Worm (Caenorhabditis elegans) whole organism, L3 larva: Measurements from ENCODE around the gene W03C9.2.

ENCODE experiments used
- R02D3.7 ChIP-seq: fragments of 150-350 bp; optimal IDR thresholded peaks from 2 replicates; lab custom pipeline; 2014; ENCODE audit warnings: missing biosample characterization, missing genetic modification characterization
- ZK546.5 ChIP-seq: sonication (generic microtip); optimal IDR thresholded peaks from 2 replicates; lab custom pipeline; 2017; ENCODE audit warnings: missing biosample characterization, missing genetic modification characterization
- ama-1 ChIP-seq: fragments of 150-350 bp; optimal IDR thresholded peaks from 2 replicates; lab custom pipeline; 2018
- ceh-9 ChIP-seq: sonication (generic microtip); optimal IDR thresholded peaks from 2 replicates; lab custom pipeline; 2018; ENCODE audit warnings: missing biosample characterization, missing genetic modification characterization
- egl-5 ChIP-seq: fragments of 150-350 bp; optimal IDR thresholded peaks from 2 replicates; lab custom pipeline; 2017; ENCODE audit warnings: missing biosample characterization, missing genetic modification reagents, missing genetic modification characterization, inconsistent platforms
- elt-1 ChIP-seq: fragments of 150-350 bp; optimal IDR thresholded peaks from 2 replicates; lab custom pipeline; 2014; ENCODE audit warnings: missing biosample characterization, missing genetic modification characterization
- elt-2 ChIP-seq: sonication (generic microtip); optimal IDR thresholded peaks from 2 replicates; lab custom pipeline; 2016; ENCODE audit warnings: missing genetic modification reagents, mild to moderate bottlenecking, missing genetic modification characterization, missing compliant biosample characterization
- eor-1 ChIP-seq, 2 experiments: fragments of 150-350 bp; optimal IDR thresholded peaks; 2 replicates each; lab custom pipeline; 2014 to 2018; ENCODE audit warnings: missing biosample characterization in 2 of 2, missing genetic modification characterization in 2 of 2
- fkh-10 ChIP-seq: sonication (generic microtip); optimal IDR thresholded peaks from 2 replicates; lab custom pipeline; 2017; ENCODE audit warnings: missing biosample characterization, missing genetic modification reagents, missing genetic modification characterization
- fkh-2 ChIP-seq: fragments of 150-350 bp; optimal IDR thresholded peaks from 2 replicates; lab custom pipeline; 2014; ENCODE audit warnings: missing biosample characterization, missing genetic modification reagents, missing genetic modification characterization
- fos-1 ChIP-seq: fragments of 150-350 bp; optimal IDR thresholded peaks from 2 replicates; lab custom pipeline; 2014; ENCODE audit warnings: missing biosample characterization, missing genetic modification characterization
- hmg-11 ChIP-seq: sonication (generic microtip); optimal IDR thresholded peaks from 2 replicates; lab custom pipeline; 2016; ENCODE audit warnings: missing genetic modification characterization, missing compliant biosample characterization
- jun-1 ChIP-seq: fragments of 150-350 bp; optimal IDR thresholded peaks from 2 replicates; lab custom pipeline; 2014; ENCODE audit warnings: missing biosample characterization, missing genetic modification reagents, missing genetic modification characterization
- lin-39 ChIP-seq: fragments of 150-350 bp; optimal IDR thresholded peaks from 2 replicates; lab custom pipeline; 2018; ENCODE audit warnings: missing biosample characterization, missing genetic modification reagents, missing genetic modification characterization
- lsy-12 ChIP-seq: sonication (generic microtip); optimal IDR thresholded peaks from 2 replicates; lab custom pipeline; 2016; ENCODE audit warnings: mild to moderate bottlenecking, missing genetic modification characterization, missing compliant biosample characterization
- mdl-1 ChIP-seq: fragments of 150-350 bp; optimal IDR thresholded peaks from 2 replicates; lab custom pipeline; 2014; ENCODE audit warnings: missing biosample characterization, missing genetic modification characterization
- mml-1 ChIP-seq: fragments of 150-350 bp; sonication (generic microtip); optimal IDR thresholded peaks from 3 replicates; lab custom pipeline; 2014; ENCODE audit warnings: missing biosample characterization, missing genetic modification characterization
- nfya-1 ChIP-seq: sonication (generic microtip); optimal IDR thresholded peaks from 2 replicates; lab custom pipeline; 2017; ENCODE audit warnings: missing genetic modification characterization, mild to moderate bottlenecking, missing compliant biosample characterization, antibody characterized with exemption, moderate library complexity; ENCODE audit not compliant: insufficient read depth
- nhr-11 ChIP-seq: fragments of 150-350 bp; optimal IDR thresholded peaks from 2 replicates; lab custom pipeline; 2014; ENCODE audit warnings: missing biosample characterization, missing genetic modification characterization
- nhr-23 ChIP-seq: fragments of 150-350 bp; optimal IDR thresholded peaks from 2 replicates; lab custom pipeline; 2014; ENCODE audit warnings: missing biosample characterization, missing genetic modification reagents, missing genetic modification characterization
- nhr-25 ChIP-seq: sonication (generic microtip); optimal IDR thresholded peaks from 2 replicates; lab custom pipeline; 2017; ENCODE audit warnings: missing biosample characterization, missing genetic modification characterization
- nhr-28 ChIP-seq: fragments of 150-350 bp; optimal IDR thresholded peaks from 2 replicates; lab custom pipeline; 2014; ENCODE audit warnings: missing biosample characterization, missing genetic modification characterization
- nhr-67 ChIP-seq: fragments of 150-350 bp; optimal IDR thresholded peaks from 2 replicates; lab custom pipeline; 2014; ENCODE audit warnings: missing biosample characterization, missing genetic modification characterization
- nhr-76 ChIP-seq: fragments of 150-350 bp; sonication (generic microtip); optimal IDR thresholded peaks from 5 replicates; lab custom pipeline; 2014; ENCODE audit warnings: missing biosample characterization, missing genetic modification characterization
- nhr-77 ChIP-seq: fragments of 150-350 bp; optimal IDR thresholded peaks from 2 replicates; lab custom pipeline; 2014; ENCODE audit warnings: missing biosample characterization, missing genetic modification characterization
- pha-4 ChIP-seq: fragments of 150-350 bp; optimal IDR thresholded peaks from 2 replicates; lab custom pipeline; 2014; ENCODE audit warnings: missing biosample characterization, missing genetic modification reagents, missing genetic modification characterization
- pqm-1 ChIP-seq: fragments of 150-350 bp; optimal IDR thresholded peaks from 2 replicates; lab custom pipeline; 2017; ENCODE audit warnings: missing biosample characterization, missing genetic modification characterization, inconsistent platforms
- sea-2 ChIP-seq: fragments of 150-350 bp; sonication (generic microtip); optimal IDR thresholded peaks from 4 replicates; lab custom pipeline; 2014; ENCODE audit warnings: missing biosample characterization, missing genetic modification reagents, missing genetic modification characterization
- skn-1 ChIP-seq: fragments of 150-350 bp; optimal IDR thresholded peaks from 2 replicates; lab custom pipeline; 2014; ENCODE audit warnings: missing biosample characterization, missing genetic modification characterization
- snpc-4 ChIP-seq: fragments of 150-350 bp; optimal IDR thresholded peaks from 2 replicates; lab custom pipeline; 2014; ENCODE audit warnings: missing biosample characterization, missing genetic modification characterization
- unc-39 ChIP-seq: sonication (generic microtip); optimal IDR thresholded peaks from 4 replicates; lab custom pipeline; 2017; ENCODE audit warnings: missing biosample characterization, missing genetic modification characterization
- unc-62 ChIP-seq: fragments of 150-350 bp; sonication (generic microtip); optimal IDR thresholded peaks from 4 replicates; lab custom pipeline; 2014; ENCODE audit warnings: missing biosample characterization, missing genetic modification reagents, missing genetic modification characterization
- zag-1 ChIP-seq: fragments of 150-350 bp; optimal IDR thresholded peaks from 2 replicates; lab custom pipeline; 2014; ENCODE audit warnings: missing biosample characterization, missing genetic modification characterization
- ztf-11 ChIP-seq: fragments of 150-350 bp; optimal IDR thresholded peaks from 2 replicates; lab custom pipeline; 2014; ENCODE audit warnings: missing biosample characterization, missing genetic modification characterization
- ztf-4 ChIP-seq: fragments of 150-350 bp; optimal IDR thresholded peaks from 2 replicates; lab custom pipeline; 2014; ENCODE audit warnings: missing biosample characterization, missing genetic modification characterization

W03C9.2 gene

ce11 chrII:11960596-11961217, 1.5 kb upstream of the W03C9.2 start (continued):
- peak; percentile 57 for TF ChIP-seq elt-2 (tag; lab: Kevin White, UChicago)
- no peak for TF ChIP-seq pqm-1 (tag; lab: Kevin White, UChicago)
- TF ChIP-seq nhr-11 (tag; lab: Kevin White, UChicago), result no peak
- no peak for TF ChIP-seq fkh-2
- no peak for TF ChIP-seq unc-62 (GFP tag; lab: Kevin White, UChicago)
- no peak for TF ChIP-seq egl-5 (tag; lab: Kevin White, UChicago)
- TF ChIP-seq skn-1 (tag; lab: Kevin White, UChicago), result no peak
- TF ChIP-seq ztf-4, result peak; percentile 22
- no peak for TF ChIP-seq nhr-28
- peak; percentile 12 for TF ChIP-seq nhr-23
- peak; percentile 38 for TF ChIP-seq snpc-4
- TF ChIP-seq unc-39 (tag; lab: Kevin White, UChicago), result no peak
- no peak for TF ChIP-seq mml-1 (tag; lab: Kevin White, UChicago)
- TF ChIP-seq lin-39 (tag; lab: Kevin White, UChicago), result peak; percentile 89
- no peak for TF ChIP-seq ama-1 (lab: Kevin White, UChicago)
- TF ChIP-seq R02D3.7 (tag; lab: Kevin White, UChicago), result peak; percentile 68
- TF ChIP-seq pha-4 (tag; lab: Kevin White, UChicago), result peak; percentile 73
- no peak for TF ChIP-seq elt-1
- no peak for TF ChIP-seq zag-1 (tag; lab: Kevin White, UChicago)
- TF ChIP-seq hmg-11, result peak; percentile 93
- TF ChIP-seq nhr-67 (tag; lab: Kevin White, UChicago), result no peak
- TF ChIP-seq ceh-9 (tag; lab: Kevin White, UChicago), result no peak
- peak; percentile 66 for TF ChIP-seq sea-2 (GFP tag; lab: Kevin White, UChicago)
- TF ChIP-seq ztf-11 (tag; lab: Kevin White, UChicago), result no peak

ce11 chrII:11963132-11963630, 1.0 kb downstream of the W03C9.2 start:
- TF ChIP-seq nfya-1 (tag; lab: Kevin White, UChicago), result peak; percentile 79
- no peak for TF ChIP-seq mdl-1
- TF ChIP-seq mml-1 (tag; lab: Kevin White, UChicago), result no peak
- no peak for TF ChIP-seq fos-1

ce11 chrII:11964847-11965246, 2.7 kb downstream of the W03C9.2 start:
- TF ChIP-seq nhr-25 (tag; lab: Kevin White, UChicago) (no peak), fos-1 (no peak), fkh-10 (GFP tag; lab: Kevin White, UChicago) (no peak), ama-1 (lab: Kevin White, UChicago) (peak; percentile 65), ZK546.5 (tag; lab: Kevin White, UChicago) (no peak), elt-1 (no peak), jun-1 (no peak), lsy-12 (tag; lab: Kevin White, UChicago) (peak; percentile 10), nhr-28 (no peak), nhr-77 (tag; lab: Kevin White, UChicago) (no peak), nfya-1 (tag; lab: Kevin White, UChicago) (no peak), unc-39 (tag; lab: Kevin White, UChicago) (no peak), eor-1 (tag; optimal IDR thresholded peaks at IDR 0.05; lab: Kevin White, UChicago) (no peak)

ce11 chrII:11966602-11967001, 4.4 kb downstream of the W03C9.2 start, which contains the start of gene rab-7:
rab-7 (minus strand) TSS chrII:11966931.
- TF ChIP-seq fkh-10 (GFP tag; lab: Kevin White, UChicago), result no peak
- no peak for TF ChIP-seq unc-62 (GFP tag; lab: Kevin White, UChicago)
- no peak for TF ChIP-seq fos-1
- no peak for TF ChIP-seq lsy-12 (tag; lab: Kevin White, UChicago)
- no peak for TF ChIP-seq ZK546.5 (tag; lab: Kevin White, UChicago)
- TF ChIP-seq elt-2 (tag; lab: Kevin White, UChicago), result peak; percentile 37
- no peak for TF ChIP-seq egl-5 (tag; lab: Kevin White, UChicago)
- no peak for TF ChIP-seq nhr-76 (tag; lab: Kevin White, UChicago)
- TF ChIP-seq ama-1 (lab: Kevin White, UChicago), result peak; percentile 71
- TF ChIP-seq pqm-1 (tag; lab: Kevin White, UChicago), result peak; percentile 7
- TF ChIP-seq pha-4 (tag; lab: Kevin White, UChicago), result peak; percentile 1
